Fruit fly (Drosophila melanogaster): ENCODE results near the gene ttm2.

The ttm2 gene

dm6 chr3L:321495-321894, 46.5 kb downstream of the ttm2 start:
- 0 out of 3 replicates have a peak, but pooled peaks have one; percentile 30 for TF ChIP-seq CG2199 (GFP tag; IDR thresholded peaks at IDR 0.05)
- TF ChIP-seq CG6854 (GFP tag; optimal IDR thresholded peaks at IDR 0.05) = no peak
- TF ChIP-seq ac (GFP tag; optimal IDR thresholded peaks at IDR 0.05) = peak; percentile 41
- peak; percentile 33 for TF ChIP-seq nerfin-1 (tag; optimal IDR thresholded peaks at IDR 0.05)
- TF ChIP-seq HLHmδ (GFP tag; optimal IDR thresholded peaks at IDR 0.05) = peak; percentile 66
- no peak for TF ChIP-seq CG17802 (tag; optimal IDR thresholded peaks at IDR 0.05)
- no peak for TF ChIP-seq CG11398 (GFP tag; optimal IDR thresholded peaks at IDR 0.05)
- peak; percentile 46 for TF ChIP-seq ewg (GFP tag; optimal IDR thresholded peaks at IDR 0.05)
- peak; percentile 58 for TF ChIP-seq pros (GFP tag; optimal IDR thresholded peaks at IDR 0.05)
- no peak for TF ChIP-seq ap (GFP tag; IDR thresholded peaks at IDR 0.05)
- TF ChIP-seq Hr78 (GFP tag; optimal IDR thresholded peaks at IDR 0.05) = no peak
- TF ChIP-seq bowl (GFP tag; IDR thresholded peaks at IDR 0.05) = no peak
- peak; percentile 85 for TF ChIP-seq CG6254 (GFP tag; optimal IDR thresholded peaks at IDR 0.05)
- no peak for TF ChIP-seq CG2202 (tag; optimal IDR thresholded peaks at IDR 0.05)
- TF ChIP-seq amos (GFP tag; IDR thresholded peaks at IDR 0.05; ENCODE audit: partially characterized antibody) = peak; percentile 25; the same call in 1 of the 2 replicates
- TF ChIP-seq tll (GFP tag; optimal IDR thresholded peaks at IDR 0.05) = peak in 1 of 2 experiments; percentile 93
- TF ChIP-seq gcm (GFP tag; optimal IDR thresholded peaks at IDR 0.05) = peak; percentile 13
- peak; percentile 58 for TF ChIP-seq twi (tag; optimal IDR thresholded peaks at IDR 0.05)
- TF ChIP-seq kni (GFP tag; optimal IDR thresholded peaks at IDR 0.05) = peak; percentile 32
- TF ChIP-seq CG9932 (GFP tag; IDR thresholded peaks at IDR 0.05) = no peak

- TF ChIP-seq CG11560 (tag; IDR thresholded peaks at IDR 0.05) = no peak
- TF ChIP-seq sima (GFP tag; optimal IDR thresholded peaks at IDR 0.05) = no peak
- peak; percentile 56; the same call in 2 of the 3 replicates for TF ChIP-seq knrl (GFP tag; IDR thresholded peaks at IDR 0.05; ENCODE audit: partially characterized antibody)
- TF ChIP-seq corto (GFP tag; optimal IDR thresholded peaks at IDR 0.05) = no peak
- TF ChIP-seq CG1603 (tag; optimal IDR thresholded peaks at IDR 0.05) = peak; percentile 41
- TF ChIP-seq Xrp1 (GFP tag; IDR thresholded peaks at IDR 0.05) = no peak
- TF ChIP-seq caup (GFP tag; optimal IDR thresholded peaks at IDR 0.05; ENCODE audit: severe bottlenecking) = no peak
- TF ChIP-seq CG12744 (GFP tag; optimal IDR thresholded peaks at IDR 0.05) = no peak
- 0 out of 2 replicates have a peak, but pooled peaks have one; percentile 13 for TF ChIP-seq Rfx (GFP tag; IDR thresholded peaks at IDR 0.05)
- TF ChIP-seq Max (GFP tag; optimal IDR thresholded peaks at IDR 0.05) = peak; percentile 93
- TF ChIP-seq fu2 (GFP tag; optimal IDR thresholded peaks at IDR 0.05) = no peak
- TF ChIP-seq HLH4C (GFP tag; IDR thresholded peaks at IDR 0.05; ENCODE audit: partially characterized antibody) = peak; percentile 67
- TF ChIP-seq Gug (GFP tag; IDR thresholded peaks at IDR 0.05) = no peak
- TF ChIP-seq run (tag; optimal IDR thresholded peaks at IDR 0.05) = no peak
- no peak for TF ChIP-seq CG10654 (GFP tag; optimal IDR thresholded peaks at IDR 0.05)
- TF ChIP-seq zen2 (GFP tag; IDR thresholded peaks at IDR 0.05; ENCODE audit: partially characterized antibody) = peak; percentile 65; the same call in 2 of the 3 replicates
- TF ChIP-seq gsb-n (tag; optimal IDR thresholded peaks at IDR 0.05) = no peak
- no peak for TF ChIP-seq dpn (GFP tag; optimal IDR thresholded peaks at IDR 0.05)
- no peak for TF ChIP-seq tgo (GFP tag; IDR thresholded peaks at IDR 0.05)
- TF ChIP-seq bbx (GFP tag; IDR thresholded peaks at IDR 0.05; ENCODE audit: partially characterized antibody) = peak; percentile 58; the same call in 1 of the 2 replicates
- peak; percentile 18 for TF ChIP-seq CG2120 (GFP tag; optimal IDR thresholded peaks at IDR 0.05)
- no peak for TF ChIP-seq esg (GFP tag; conservative IDR thresholded peaks at IDR 0.05)
- TF ChIP-seq Poxn (GFP tag; IDR thresholded peaks at IDR 0.05) = no peak
- TF ChIP-seq H2.0 (GFP tag; IDR thresholded peaks at IDR 0.05) = no peak
- no peak for TF ChIP-seq CG9817 (tag; optimal IDR thresholded peaks at IDR 0.05)
- TF ChIP-seq tin (GFP tag; optimal IDR thresholded peaks at IDR 0.05) = no peak
- no peak for TF ChIP-seq fd96Cb (tag; optimal IDR thresholded peaks at IDR 0.05)
- peak; percentile 96 for TF ChIP-seq CG10267 (tag; optimal IDR thresholded peaks at IDR 0.05)
- no peak for TF ChIP-seq NC2α (GFP tag; optimal IDR thresholded peaks at IDR 0.05)
- no peak for TF ChIP-seq CG18764 (GFP tag; optimal IDR thresholded peaks at IDR 0.05)
Measured at dm6 chr3L:324486-324885, 49.5 kb downstream of the ttm2 start, which contains the start of gene CG32344. CG32344 (minus strand) TSS chr3L:324720.
